Worm (Caenorhabditis elegans) whole organism, L3 larva: ENCODE measurements around the gene D2096.12.

Source experiments
- elt-1 ChIP-seq: fragments of 150-350 bp; optimal IDR thresholded peaks from 2 replicates; lab custom pipeline; 2014; ENCODE audit warnings: missing biosample characterization, missing genetic modification characterization
- fos-1 ChIP-seq: fragments of 150-350 bp; optimal IDR thresholded peaks from 2 replicates; lab custom pipeline; 2014; ENCODE audit warnings: missing biosample characterization, missing genetic modification characterization
- lin-39 ChIP-seq: fragments of 150-350 bp; optimal IDR thresholded peaks from 2 replicates; lab custom pipeline; 2018; ENCODE audit warnings: missing biosample characterization, missing genetic modification reagents, missing genetic modification characterization
- mdl-1 ChIP-seq: fragments of 150-350 bp; optimal IDR thresholded peaks from 2 replicates; lab custom pipeline; 2014; ENCODE audit warnings: missing biosample characterization, missing genetic modification characterization
- nhr-28 ChIP-seq: fragments of 150-350 bp; optimal IDR thresholded peaks from 2 replicates; lab custom pipeline; 2014; ENCODE audit warnings: missing biosample characterization, missing genetic modification characterization
- nhr-43 ChIP-seq: sonication (generic microtip); optimal IDR thresholded peaks from 2 replicates; lab custom pipeline; 2016; ENCODE audit warnings: mild to moderate bottlenecking, missing genetic modification characterization, missing compliant biosample characterization; ENCODE audit not compliant: poor library complexity, severe bottlenecking
- zag-1 ChIP-seq: fragments of 150-350 bp; optimal IDR thresholded peaks from 2 replicates; lab custom pipeline; 2014; ENCODE audit warnings: missing biosample characterization, missing genetic modification characterization

ce11 chrIV:8363163-8363562, at the start of gene D2096.12:
- no peak for TF ChIP-seq zag-1 (tag; lab: Kevin White, UChicago)
- TF ChIP-seq lin-39 (tag; lab: Kevin White, UChicago) = no peak
- TF ChIP-seq nhr-28 (tag; lab: Kevin White, UChicago) = no peak
- no peak for TF ChIP-seq mdl-1
- no peak for TF ChIP-seq elt-1 (tag; lab: Kevin White, UChicago)
- no peak for TF ChIP-seq nhr-43
- no peak for TF ChIP-seq fos-1 (tag; lab: Kevin White, UChicago)
